Worm (Caenorhabditis elegans) whole organism, L4 larva: ENCODE results near the gene F59B2.3.

Source experiments
- F10B5.3 ChIP-seq: sonication (generic microtip); optimal IDR thresholded peaks from 2 replicates; lab custom pipeline; 2016; ENCODE audit warnings: mild to moderate bottlenecking, missing genetic modification characterization, missing compliant biosample characterization
- ZK337.2 ChIP-seq: fragments of 200-800 bp; sonication (Bioruptor generic); IDR thresholded peaks from 2 replicates; pipeline ENCODE4 v1.3.6; 2022; ENCODE audit warnings: missing genetic modification reagents, missing genetic modification characterization, missing compliant biosample characterization
- cey-2 ChIP-seq: sonication (generic microtip); optimal IDR thresholded peaks from 3 replicates; lab custom pipeline; 2017; ENCODE audit warnings: missing genetic modification characterization, mild to moderate bottlenecking, missing compliant biosample characterization, antibody characterized with exemption, borderline replicate concordance; ENCODE audit not compliant: insufficient read depth
- daf-12 ChIP-seq: fragments of 150-350 bp; optimal IDR thresholded peaks from 2 replicates; lab custom pipeline; 2014; ENCODE audit warnings: missing biosample characterization, missing genetic modification reagents, missing genetic modification characterization
- daf-16 ChIP-seq, 3 experiments: sonication (generic microtip); optimal IDR thresholded peaks; 2 replicates each; lab custom pipeline; 2016 to 2017; ENCODE audit warnings: missing genetic modification characterization in 3 of 3, missing genetic modification reagents in 3 of 3, mild to moderate bottlenecking in 2 of 3, missing compliant biosample characterization in 2 of 3, missing biosample characterization in 1 of 3, moderate library complexity in 1 of 3
- dpl-1 ChIP-seq: fragments of 150-350 bp; optimal IDR thresholded peaks from 2 replicates; lab custom pipeline; 2014; ENCODE audit warnings: missing biosample characterization, missing genetic modification reagents, missing genetic modification characterization
- hmg-1.1 ChIP-seq: fragments of 200-800 bp; sonication (Bioruptor generic); IDR thresholded peaks from 2 replicates; pipeline ENCODE4 v1.3.6; 2022; ENCODE audit warnings: missing genetic modification reagents, missing genetic modification characterization, missing compliant biosample characterization
- lin-39 ChIP-seq: fragments of 150-350 bp; optimal IDR thresholded peaks from 2 replicates; lab custom pipeline; 2014; ENCODE audit warnings: missing biosample characterization, missing genetic modification reagents, missing genetic modification characterization
- lsy-2 ChIP-seq, 2 experiments: fragments of 150-350 bp in 1 of 2; sonication (generic microtip) in 1 of 2; optimal IDR thresholded peaks; 2 replicates each; lab custom pipeline; 2014 to 2017; ENCODE audit warnings: missing biosample characterization in 2 of 2, missing genetic modification characterization in 2 of 2
- nhr-11 ChIP-seq: fragments of 150-350 bp; optimal IDR thresholded peaks from 2 replicates; lab custom pipeline; 2014; ENCODE audit warnings: missing biosample characterization, missing genetic modification characterization
- unc-62 ChIP-seq, 3 experiments: fragments of 150-350 bp in 1 of 3; sonication (generic microtip); optimal IDR thresholded peaks in 2 of 3; peaks in 1 of 3; 1 replicate in 1 of 3; 2 replicates in 2 of 3; lab custom pipeline; 2014 to 2017; ENCODE audit warnings: missing biosample characterization in 3 of 3, missing genetic modification characterization in 3 of 3, missing genetic modification reagents in 3 of 3, missing genotype in 1 of 3

ce11 chrIII:9023601-9024000 lies 24.0 kb upstream of the F59B2.3 start:
- peak in 1 of 2 experiments; percentile 92 for TF ChIP-seq unc-62 (GFP tag; optimal IDR thresholded peaks at IDR 0.05 in 1 of 2; lab: Kevin White, UChicago)
- TF ChIP-seq unc-62 (tag; optimal IDR thresholded peaks at IDR 0.05; lab: Kevin White, UChicago), result no peak
- no peak for TF ChIP-seq F10B5.3 (tag; lab: Kevin White, UChicago)
- no peak for TF ChIP-seq ZK337.2 (GFP tag; lab: Robert Waterston, UW)
- TF ChIP-seq lin-39, result no peak
- TF ChIP-seq daf-12, result no peak
- TF ChIP-seq hmg-1.1 (GFP tag; lab: Robert Waterston, UW), result no peak
- TF ChIP-seq lsy-2 (tag; optimal IDR thresholded peaks at IDR 0.05; lab: Kevin White, UChicago), result no peak
- TF ChIP-seq dpl-1, result no peak
- no peak for TF ChIP-seq daf-16 (GFP tag; optimal IDR thresholded peaks at IDR 0.05; lab: Kevin White, UChicago)
- TF ChIP-seq daf-16 (tag; optimal IDR thresholded peaks at IDR 0.05; lab: Kevin White, UChicago), result no peak
- no peak for TF ChIP-seq nhr-11
- no peak for TF ChIP-seq cey-2 (tag; lab: Kevin White, UChicago)
